Worm (Caenorhabditis elegans) whole organism, L3 larva: ENCODE data around the gene Y94H6A.12.

Source experiments
- ama-1 ChIP-seq: fragments of 150-350 bp; optimal IDR thresholded peaks from 2 replicates; lab custom pipeline; 2018
- ceh-28 ChIP-seq: fragments of 150-350 bp; optimal IDR thresholded peaks from 2 replicates; lab custom pipeline; 2014; ENCODE audit warnings: missing biosample characterization, missing genetic modification reagents, missing genetic modification characterization
- egl-27 ChIP-seq: sonication (generic microtip); optimal IDR thresholded peaks from 4 replicates; lab custom pipeline; 2017; ENCODE audit warnings: missing biosample characterization, missing genetic modification reagents, missing genetic modification characterization
- elt-2 ChIP-seq: sonication (generic microtip); optimal IDR thresholded peaks from 2 replicates; lab custom pipeline; 2016; ENCODE audit warnings: missing genetic modification reagents, mild to moderate bottlenecking, missing genetic modification characterization, missing compliant biosample characterization
- fos-1 ChIP-seq: fragments of 150-350 bp; optimal IDR thresholded peaks from 2 replicates; lab custom pipeline; 2014; ENCODE audit warnings: missing biosample characterization, missing genetic modification characterization
- lin-39 ChIP-seq: fragments of 150-350 bp; optimal IDR thresholded peaks from 2 replicates; lab custom pipeline; 2018; ENCODE audit warnings: missing biosample characterization, missing genetic modification reagents, missing genetic modification characterization
- mml-1 ChIP-seq: fragments of 150-350 bp; sonication (generic microtip); optimal IDR thresholded peaks from 3 replicates; lab custom pipeline; 2014; ENCODE audit warnings: missing biosample characterization, missing genetic modification characterization
- nhr-12 ChIP-seq: fragments of 150-350 bp; optimal IDR thresholded peaks from 2 replicates; lab custom pipeline; 2014; ENCODE audit warnings: missing biosample characterization, missing genetic modification characterization
- nhr-23 ChIP-seq: fragments of 150-350 bp; optimal IDR thresholded peaks from 2 replicates; lab custom pipeline; 2014; ENCODE audit warnings: missing biosample characterization, missing genetic modification reagents, missing genetic modification characterization
- nhr-28 ChIP-seq: fragments of 150-350 bp; optimal IDR thresholded peaks from 2 replicates; lab custom pipeline; 2014; ENCODE audit warnings: missing biosample characterization, missing genetic modification characterization
- nhr-77 ChIP-seq: fragments of 150-350 bp; optimal IDR thresholded peaks from 2 replicates; lab custom pipeline; 2014; ENCODE audit warnings: missing biosample characterization, missing genetic modification characterization
- tbx-2 ChIP-seq: sonication (generic microtip); optimal IDR thresholded peaks from 2 replicates; lab custom pipeline; 2016; ENCODE audit warnings: mild to moderate bottlenecking, missing genetic modification characterization, missing compliant biosample characterization

ce11 chrIV:2680281-2680680 is 32.6 kb downstream of the Y94H6A.12 start:
- TF ChIP-seq nhr-23 (no peak), elt-2 (tag; lab: Kevin White, UChicago) (no peak), nhr-77 (tag; lab: Kevin White, UChicago) (no peak), tbx-2 (tag; lab: Kevin White, UChicago) (no peak), nhr-28 (tag; lab: Kevin White, UChicago) (no peak), fos-1 (no peak), egl-27 (tag; lab: Kevin White, UChicago) (no peak), lin-39 (tag; lab: Kevin White, UChicago) (no peak), mml-1 (tag; lab: Kevin White, UChicago) (no peak), ceh-28 (peak; percentile 86), nhr-12 (tag; lab: Kevin White, UChicago) (no peak), ama-1 (lab: Kevin White, UChicago) (no peak)
